Worm (Caenorhabditis elegans) whole organism, mixed stage, embryonic: Measurements from ENCODE around the gene cyl-1.

Experiments
- M03D4.4 ChIP-seq: sonication (generic microtip); optimal IDR thresholded peaks from 2 replicates; lab custom pipeline; 2017; ENCODE audit warnings: mild to moderate bottlenecking, missing genetic modification characterization, missing compliant biosample characterization
- bed-3 ChIP-seq: fragments of 200-800 bp; sonication (Bioruptor generic); optimal IDR thresholded peaks from 3 replicates; lab custom pipeline; 2018; ENCODE audit warnings: mild to moderate bottlenecking, missing genetic modification characterization, moderate library complexity, missing compliant biosample characterization
- blmp-1 ChIP-seq: fragments of 150-350 bp; optimal IDR thresholded peaks from 2 replicates; lab custom pipeline; 2014; ENCODE audit warnings: missing biosample characterization, missing genetic modification characterization
- ceh-39 ChIP-seq: fragments of 150-350 bp; optimal IDR thresholded peaks from 2 replicates; lab custom pipeline; 2014; ENCODE audit warnings: missing biosample characterization, missing genetic modification characterization
- ceh-43 ChIP-seq: fragments of 200-800 bp; sonication (Bioruptor generic); optimal IDR thresholded peaks from 2 replicates; lab custom pipeline; 2018; ENCODE audit warnings: mild to moderate bottlenecking, missing genetic modification characterization, moderate library complexity, missing compliant biosample characterization
- ceh-83 ChIP-seq: fragments of 200-800 bp; sonication (Bioruptor generic); optimal IDR thresholded peaks from 2 replicates; lab custom pipeline; 2018; ENCODE audit warnings: mild to moderate bottlenecking, missing genetic modification characterization, missing compliant biosample characterization
- ces-1 ChIP-seq: fragments of 150-350 bp; optimal IDR thresholded peaks from 2 replicates; lab custom pipeline; 2014; ENCODE audit warnings: missing biosample characterization, missing genetic modification reagents, missing genetic modification characterization
- cnd-1 ChIP-seq: fragments of 200-800 bp; sonication (Bioruptor generic); optimal IDR thresholded peaks from 2 replicates; lab custom pipeline; 2018; ENCODE audit warnings: mild to moderate bottlenecking, missing genetic modification characterization, missing compliant biosample characterization
- drap-1 ChIP-seq: fragments of 200-800 bp; sonication (Bioruptor generic); optimal IDR thresholded peaks from 3 replicates; lab custom pipeline; 2018; ENCODE audit warnings: mild to moderate bottlenecking, missing genetic modification characterization, missing compliant biosample characterization
- elt-1 ChIP-seq: sonication (generic microtip); optimal IDR thresholded peaks from 2 replicates; lab custom pipeline; 2017; ENCODE audit warnings: missing genetic modification characterization, mild to moderate bottlenecking, missing compliant biosample characterization, antibody characterized with exemption, moderate library complexity, borderline replicate concordance; ENCODE audit not compliant: insufficient read depth
- elt-3 ChIP-seq: fragments of 150-350 bp; optimal IDR thresholded peaks from 2 replicates; lab custom pipeline; 2014; ENCODE audit warnings: missing biosample characterization, missing genetic modification characterization
- flh-1 ChIP-seq: fragments of 200-800 bp; sonication (Bioruptor generic); optimal IDR thresholded peaks from 2 replicates; lab custom pipeline; 2018; ENCODE audit warnings: mild to moderate bottlenecking, missing genetic modification characterization, moderate library complexity, missing compliant biosample characterization
- ham-2 ChIP-seq: fragments of 200-800 bp; sonication (Bioruptor generic); optimal IDR thresholded peaks from 2 replicates; lab custom pipeline; 2018; ENCODE audit warnings: mild to moderate bottlenecking, missing genetic modification characterization, missing compliant biosample characterization
- hlh-1 ChIP-seq: fragments of 150-350 bp; optimal IDR thresholded peaks from 2 replicates; lab custom pipeline; 2014; ENCODE audit warnings: missing biosample characterization, missing genetic modification reagents, missing genetic modification characterization
- lin-13 ChIP-seq: fragments of 150-350 bp; optimal IDR thresholded peaks from 2 replicates; lab custom pipeline; 2014; ENCODE audit warnings: missing biosample characterization, missing genetic modification characterization
- lin-32 ChIP-seq: fragments of 200-800 bp; sonication (Bioruptor generic); optimal IDR thresholded peaks from 2 replicates; lab custom pipeline; 2018; ENCODE audit warnings: mild to moderate bottlenecking, missing genetic modification characterization, missing compliant biosample characterization
- lsy-2 ChIP-seq: fragments of 150-350 bp; optimal IDR thresholded peaks from 2 replicates; lab custom pipeline; 2014; ENCODE audit warnings: missing biosample characterization, missing genetic modification characterization
- mab-5 ChIP-seq: fragments of 150-350 bp; optimal IDR thresholded peaks from 2 replicates; lab custom pipeline; 2014; ENCODE audit warnings: missing biosample characterization, missing genetic modification characterization
- mep-1 ChIP-seq: fragments of 150-350 bp; optimal IDR thresholded peaks from 2 replicates; lab custom pipeline; 2017; ENCODE audit warnings: missing biosample characterization, missing genetic modification reagents, missing genetic modification characterization, inconsistent platforms
- mls-2 ChIP-seq: sonication (generic microtip); optimal IDR thresholded peaks from 2 replicates; lab custom pipeline; 2016; ENCODE audit warnings: mild to moderate bottlenecking, missing genetic modification characterization, moderate library complexity, missing compliant biosample characterization
- nhr-12 ChIP-seq: fragments of 150-350 bp; optimal IDR thresholded peaks from 2 replicates; lab custom pipeline; 2014; ENCODE audit warnings: missing biosample characterization, missing genetic modification characterization
- nhr-2 ChIP-seq: fragments of 150-350 bp; optimal IDR thresholded peaks from 2 replicates; lab custom pipeline; 2014; ENCODE audit warnings: missing biosample characterization, missing genetic modification characterization
- nhr-237 ChIP-seq: fragments of 150-350 bp; optimal IDR thresholded peaks from 2 replicates; lab custom pipeline; 2014; ENCODE audit warnings: missing biosample characterization, missing genetic modification characterization
- nhr-28 ChIP-seq: fragments of 150-350 bp; optimal IDR thresholded peaks from 2 replicates; lab custom pipeline; 2014; ENCODE audit warnings: missing biosample characterization, missing genetic modification characterization
- nhr-76 ChIP-seq: sonication (generic microtip); optimal IDR thresholded peaks from 2 replicates; lab custom pipeline; 2017; ENCODE audit warnings: missing biosample characterization, missing genetic modification characterization
- pha-4 ChIP-seq: fragments of 150-350 bp; optimal IDR thresholded peaks from 2 replicates; lab custom pipeline; 2018; ENCODE audit warnings: missing biosample characterization, missing genetic modification reagents, missing genetic modification characterization
- sem-2 ChIP-seq: fragments of 200-800 bp; sonication (Bioruptor generic); optimal IDR thresholded peaks from 2 replicates; lab custom pipeline; 2018; ENCODE audit warnings: mild to moderate bottlenecking, missing genetic modification characterization, missing compliant biosample characterization
- snpc-4 ChIP-seq: fragments of 150-350 bp; optimal IDR thresholded peaks from 2 replicates; lab custom pipeline; 2014; ENCODE audit warnings: missing biosample characterization, missing genetic modification characterization
- sptf-1 ChIP-seq: sonication (generic microtip); optimal IDR thresholded peaks from 2 replicates; lab custom pipeline; 2017; ENCODE audit warnings: mild to moderate bottlenecking, missing genetic modification characterization, moderate library complexity, missing compliant biosample characterization
- tbx-8 ChIP-seq: fragments of 200-800 bp; sonication (Bioruptor generic); optimal IDR thresholded peaks from 2 replicates; lab custom pipeline; 2018; ENCODE audit warnings: mild to moderate bottlenecking, missing genetic modification characterization, moderate library complexity, missing compliant biosample characterization
- unc-120 ChIP-seq: sonication (generic microtip); optimal IDR thresholded peaks from 2 replicates; lab custom pipeline; 2017; ENCODE audit warnings: missing genetic modification characterization, missing compliant biosample characterization; ENCODE audit not compliant: poor library complexity, severe bottlenecking
- unc-39 ChIP-seq: fragments of 150-350 bp; optimal IDR thresholded peaks from 2 replicates; lab custom pipeline; 2014; ENCODE audit warnings: missing biosample characterization, missing genetic modification characterization
- unc-62 ChIP-seq: fragments of 150-350 bp; optimal IDR thresholded peaks from 2 replicates; lab custom pipeline; 2014; ENCODE audit warnings: missing biosample characterization, missing genetic modification reagents, missing genetic modification characterization
- zip-8 ChIP-seq: fragments of 150-350 bp; optimal IDR thresholded peaks from 2 replicates; lab custom pipeline; 2014; ENCODE audit warnings: missing biosample characterization, missing genetic modification characterization
- ztf-11 ChIP-seq: fragments of 150-350 bp; optimal IDR thresholded peaks from 2 replicates; lab custom pipeline; 2014; ENCODE audit warnings: missing biosample characterization, missing genetic modification characterization

cyl-1 gene

DNA sequence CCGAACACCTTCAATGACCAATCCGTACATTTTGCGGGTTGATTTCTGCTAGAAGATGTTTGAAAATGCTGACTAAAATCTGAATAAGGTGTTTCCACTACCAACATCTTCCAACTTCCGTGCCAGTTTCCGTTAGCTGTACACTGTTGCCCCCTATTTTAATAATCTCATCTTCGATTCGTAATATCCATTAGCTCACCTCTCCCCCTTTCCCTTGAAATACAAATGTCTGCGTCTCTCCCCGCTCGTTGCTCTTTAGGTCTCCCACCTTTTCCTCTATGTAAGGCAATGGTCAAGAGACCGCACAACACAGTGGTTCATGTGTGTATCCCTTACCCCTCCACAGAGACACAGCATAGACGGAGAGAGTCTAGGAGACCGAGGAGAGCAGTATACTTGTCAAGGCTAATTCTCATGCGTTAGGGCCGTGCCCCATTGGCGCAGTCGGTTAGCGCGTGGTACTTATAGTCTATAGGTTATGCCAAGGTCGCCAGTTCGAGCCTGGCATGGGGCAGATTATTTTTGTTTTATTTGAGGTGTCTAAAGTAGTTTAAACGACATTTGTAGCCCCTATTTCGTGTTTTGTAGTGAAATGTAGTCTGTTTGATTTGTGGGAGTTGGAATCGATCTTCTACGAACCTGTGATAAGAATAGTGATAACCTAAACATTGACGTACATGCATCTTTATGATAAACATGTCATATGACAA is 8.4 kb upstream of the cyl-1 start, which contains the start of gene gcy-33:
Gene gcy-33 (minus strand): TSS at position 51 of the 710 bp plus-strand sequence.
- TF ChIP-seq drap-1, result peak; percentile 98
- peak; percentile 83 for TF ChIP-seq nhr-12 (tag; lab: Kevin White, UChicago)
- peak; percentile 72 for TF ChIP-seq nhr-237 (tag; lab: Kevin White, UChicago)
- peak; percentile 74 for TF ChIP-seq pha-4 (tag; lab: Kevin White, UChicago)
- no peak for TF ChIP-seq zip-8 (tag; lab: Kevin White, UChicago)
- no peak for TF ChIP-seq nhr-76
- peak; percentile 87 for TF ChIP-seq tbx-8 (GFP tag; lab: Kevin White, UChicago)
- peak; percentile 83 for TF ChIP-seq mep-1
- peak; percentile 16 for TF ChIP-seq hlh-1 (tag; lab: Kevin White, UChicago)
- no peak for TF ChIP-seq nhr-2 (tag; lab: Kevin White, UChicago)
- TF ChIP-seq cnd-1 (tag; lab: Kevin White, UChicago), result peak; percentile 98
- TF ChIP-seq flh-1 (GFP tag; lab: Kevin White, UChicago), result peak; percentile 85
- TF ChIP-seq nhr-28 (tag; lab: Kevin White, UChicago), result peak; percentile 59
- peak; percentile 46 for TF ChIP-seq lsy-2 (tag; lab: Kevin White, UChicago)
- TF ChIP-seq bed-3 (GFP tag; lab: Kevin White, UChicago), result peak; percentile 87
- peak; percentile 11 for TF ChIP-seq elt-3 (tag; lab: Kevin White, UChicago)
- peak; percentile 93 for TF ChIP-seq ceh-43
- TF ChIP-seq sem-2 (GFP tag; lab: Kevin White, UChicago), result peak; percentile 95
- TF ChIP-seq M03D4.4, result peak; percentile 97
- TF ChIP-seq lin-32 (GFP tag; lab: Kevin White, UChicago), result peak; percentile 95
- peak; percentile 96 for TF ChIP-seq ceh-83 (GFP tag; lab: Kevin White, UChicago)
- TF ChIP-seq unc-62, result peak; percentile 72
- TF ChIP-seq blmp-1, result peak; percentile 62
- TF ChIP-seq mab-5 (tag; lab: Kevin White, UChicago), result no peak
- peak; percentile 55 for TF ChIP-seq unc-39 (tag; lab: Kevin White, UChicago)
- TF ChIP-seq snpc-4 (tag; lab: Kevin White, UChicago), result no peak
- TF ChIP-seq elt-1 (tag; lab: Kevin White, UChicago), result peak; percentile 10
- peak; percentile 98 for TF ChIP-seq sptf-1 (tag; lab: Kevin White, UChicago)
- TF ChIP-seq ces-1 (GFP tag; lab: Kevin White, UChicago), result peak; percentile 71
- TF ChIP-seq ham-2, result peak; percentile 97
- TF ChIP-seq lin-13 (tag; lab: Kevin White, UChicago), result peak; percentile 78
- TF ChIP-seq ceh-39 (tag; lab: Kevin White, UChicago), result peak; percentile 64
- peak; percentile 99 for TF ChIP-seq mls-2 (tag; lab: Kevin White, UChicago)
- TF ChIP-seq ztf-11 (tag; lab: Kevin White, UChicago), result peak; percentile 64
- TF ChIP-seq unc-120 (tag; lab: Kevin White, UChicago), result peak; percentile 90

ce11 chrV:11997403-11997802 is 3.9 kb upstream of the cyl-1 start:
- TF ChIP-seq ham-2 (no peak), tbx-8 (GFP tag; lab: Kevin White, UChicago) (no peak), sem-2 (GFP tag; lab: Kevin White, UChicago) (no peak), ztf-11 (tag; lab: Kevin White, UChicago) (no peak), drap-1 (no peak), mep-1 (no peak), ceh-83 (GFP tag; lab: Kevin White, UChicago) (no peak), elt-1 (tag; lab: Kevin White, UChicago) (no peak), ceh-43 (no peak), nhr-2 (tag; lab: Kevin White, UChicago) (no peak), zip-8 (tag; lab: Kevin White, UChicago) (no peak), ceh-39 (tag; lab: Kevin White, UChicago) (no peak), hlh-1 (tag; lab: Kevin White, UChicago) (no peak), ces-1 (GFP tag; lab: Kevin White, UChicago) (no peak), snpc-4 (tag; lab: Kevin White, UChicago) (no peak), unc-39 (tag; lab: Kevin White, UChicago) (no peak), M03D4.4 (no peak), mab-5 (tag; lab: Kevin White, UChicago) (no peak), elt-3 (tag; lab: Kevin White, UChicago) (no peak), pha-4 (tag; lab: Kevin White, UChicago) (no peak)
